Fruit fly (Drosophila melanogaster) whole organism, prepupa: ENCODE data around the gene TwdlQ.
A peak's percentile ranks its signal among the peaks of the same experiment; 100 is the strongest.

Experiments used
- Blimp-1 ChIP-seq: fragments of 200-800 bp; sonication (Bioruptor generic); optimal IDR thresholded peaks from 3 replicates; lab custom pipeline; 2017; ENCODE audit warnings: missing biosample characterization, missing genetic modification characterization, mild to moderate bottlenecking, moderate library complexity, missing genetic modification reagents
- CG10631 ChIP-seq: fragments of 200-800 bp; sonication (Bioruptor generic); optimal IDR thresholded peaks from 2 replicates; lab custom pipeline; 2016; ENCODE audit warnings: missing biosample characterization, missing genetic modification characterization
- CG10669 ChIP-seq: fragments of 200-800 bp; sonication (Bioruptor generic); optimal IDR thresholded peaks from 3 replicates; lab custom pipeline; 2018; ENCODE audit warnings: missing biosample characterization, mild to moderate bottlenecking, missing genetic modification characterization, moderate library complexity
- CG11294 ChIP-seq: fragments of 200-800 bp; sonication (Bioruptor generic); IDR thresholded peaks from 2 replicates; pipeline ENCODE4 v1.3.6; 2022; ENCODE audit warnings: missing biosample characterization, missing genetic modification characterization
- CG11762 ChIP-seq: fragments of 200-800 bp; sonication (Bioruptor generic); optimal IDR thresholded peaks from 3 replicates; lab custom pipeline; 2016; ENCODE audit warnings: missing biosample characterization, missing genetic modification characterization; ENCODE audit not compliant: insufficient read depth
- CG1621 ChIP-seq: fragments of 200-800 bp; sonication (Bioruptor generic); optimal IDR thresholded peaks from 3 replicates; lab custom pipeline; 2018; ENCODE audit warnings: missing biosample characterization, mild to moderate bottlenecking, missing genetic modification characterization
- CG16779 ChIP-seq: fragments of 200-800 bp; sonication (Bioruptor generic); optimal IDR thresholded peaks from 3 replicates; lab custom pipeline; 2017; ENCODE audit warnings: missing biosample characterization, mild to moderate bottlenecking, missing genetic modification characterization
- CG3032 ChIP-seq: fragments of 200-800 bp; optimal IDR thresholded peaks from 2 replicates; lab custom pipeline; 2019; ENCODE audit warnings: missing biosample characterization, mild to moderate bottlenecking, missing genetic modification characterization, moderate library complexity
- CG31627 ChIP-seq: fragments of 200-800 bp; sonication (Bioruptor generic); optimal IDR thresholded peaks from 3 replicates; lab custom pipeline; 2016; ENCODE audit warnings: missing biosample characterization, missing genetic modification characterization
- CG32006 ChIP-seq: fragments of 200-800 bp; sonication (Bioruptor generic); optimal IDR thresholded peaks from 3 replicates; lab custom pipeline; 2017; ENCODE audit warnings: missing biosample characterization, mild to moderate bottlenecking, missing genetic modification characterization
- CG34406 ChIP-seq: fragments of 200-800 bp; sonication (Bioruptor generic); optimal IDR thresholded peaks from 3 replicates; lab custom pipeline; 2016; ENCODE audit warnings: missing biosample characterization, missing genetic modification characterization
- CG6163 ChIP-seq: fragments of 200-800 bp; sonication (Bioruptor generic); IDR thresholded peaks from 3 replicates; pipeline ENCODE4 v1.3.6; 2022; ENCODE audit warnings: missing biosample characterization, missing genetic modification characterization
- CG6792 ChIP-seq: fragments of 200-800 bp; sonication (Bioruptor generic); optimal IDR thresholded peaks from 3 replicates; lab custom pipeline; 2016; ENCODE audit warnings: missing biosample characterization, missing genetic modification characterization
- CG6808 ChIP-seq: fragments of 200-800 bp; sonication (Bioruptor generic); optimal IDR thresholded peaks from 3 replicates; lab custom pipeline; 2017; ENCODE audit warnings: missing biosample characterization, missing genetic modification characterization, mild to moderate bottlenecking, moderate library complexity, missing genetic modification reagents
- CG6854 ChIP-seq: fragments of 200-800 bp; sonication (Bioruptor generic); optimal IDR thresholded peaks from 2 replicates; lab custom pipeline; 2017; ENCODE audit warnings: missing biosample characterization, mild to moderate bottlenecking, missing genetic modification characterization
- CG7368 ChIP-seq: fragments of 200-800 bp; sonication (Bioruptor generic); optimal IDR thresholded peaks from 3 replicates; lab custom pipeline; 2016; ENCODE audit warnings: missing biosample characterization, missing genetic modification characterization
- CG8319 ChIP-seq: fragments of 200-800 bp; sonication (Bioruptor generic); optimal IDR thresholded peaks from 3 replicates; lab custom pipeline; 2016; ENCODE audit warnings: missing biosample characterization, missing genetic modification characterization
- CG8632 ChIP-seq: fragments of 200-800 bp; sonication (Bioruptor generic); optimal IDR thresholded peaks from 3 replicates; lab custom pipeline; 2016; ENCODE audit warnings: missing biosample characterization, missing genetic modification characterization
- CG9139 ChIP-seq: fragments of 200-800 bp; sonication (Bioruptor generic); optimal IDR thresholded peaks from 3 replicates; lab custom pipeline; 2017; ENCODE audit warnings: missing biosample characterization, mild to moderate bottlenecking, missing genetic modification characterization
- Eip75B ChIP-seq: fragments of 200-800 bp; sonication (Bioruptor generic); optimal IDR thresholded peaks from 3 replicates; lab custom pipeline; 2016; ENCODE audit warnings: missing biosample characterization, missing genetic modification characterization
- Eip78C ChIP-seq: fragments of 200-800 bp; sonication (Bioruptor generic); peaks from one replicate; lab custom pipeline; 2016; ENCODE audit warnings: missing biosample characterization, missing genetic modification characterization
- Eip93F ChIP-seq: fragments of 200-800 bp; sonication (Bioruptor generic); optimal IDR thresholded peaks from 2 replicates; lab custom pipeline; 2016; ENCODE audit warnings: missing biosample characterization, mild to moderate bottlenecking, missing genetic modification characterization
- Ets21C ChIP-seq: fragments of 200-800 bp; sonication (Bioruptor generic); optimal IDR thresholded peaks from 3 replicates; lab custom pipeline; 2016; ENCODE audit warnings: missing biosample characterization, missing genetic modification characterization
- Gug ChIP-seq: fragments of 200-800 bp; sonication (Bioruptor generic); IDR thresholded peaks from 2 replicates; pipeline ENCODE4 v1.3.6; 2022; ENCODE audit warnings: missing biosample characterization, missing genetic modification characterization
- Hr38 ChIP-seq: sonication (Bioruptor generic); optimal IDR thresholded peaks from 2 replicates; lab custom pipeline; 2016; ENCODE audit warnings: missing biosample characterization, missing genetic modification characterization
- Hr39 ChIP-seq: fragments of 200-800 bp; sonication (Bioruptor generic); optimal IDR thresholded peaks from 2 replicates; lab custom pipeline; 2016; ENCODE audit warnings: missing biosample characterization, missing genetic modification characterization
- Hr4 ChIP-seq: fragments of 200-800 bp; sonication (Bioruptor generic); optimal IDR thresholded peaks from 3 replicates; lab custom pipeline; 2016; ENCODE audit warnings: missing biosample characterization, missing genetic modification characterization
- Lpt ChIP-seq: fragments of 200-800 bp; sonication (Bioruptor generic); optimal IDR thresholded peaks from 3 replicates; lab custom pipeline; 2016; ENCODE audit warnings: missing biosample characterization, missing genetic modification characterization
- Met ChIP-seq: fragments of 200-800 bp; sonication (Bioruptor generic); optimal IDR thresholded peaks from 3 replicates; lab custom pipeline; 2016; ENCODE audit warnings: missing biosample characterization, missing genetic modification characterization
- Smox ChIP-seq: fragments of 200-800 bp; sonication (Bioruptor generic); optimal IDR thresholded peaks from 3 replicates; lab custom pipeline; 2016; ENCODE audit warnings: missing biosample characterization, missing genetic modification characterization
- Sox102F ChIP-seq: fragments of 200-800 bp; sonication (Bioruptor generic); optimal IDR thresholded peaks from 2 replicates; lab custom pipeline; 2016; ENCODE audit warnings: missing biosample characterization, mild to moderate bottlenecking, missing genetic modification characterization
- Sox14 ChIP-seq: fragments of 200-800 bp; sonication (Bioruptor generic); optimal IDR thresholded peaks from 3 replicates; lab custom pipeline; 2016; ENCODE audit warnings: missing biosample characterization, missing genetic modification characterization
- Sox15 ChIP-seq: fragments of 200-800 bp; sonication (Bioruptor generic); optimal IDR thresholded peaks from 3 replicates; lab custom pipeline; 2016; ENCODE audit warnings: missing biosample characterization, missing genetic modification characterization
- achi ChIP-seq: fragments of 200-800 bp; sonication (Bioruptor generic); optimal IDR thresholded peaks from 3 replicates; lab custom pipeline; 2016; ENCODE audit warnings: missing biosample characterization, missing genetic modification characterization
- acj6 ChIP-seq: fragments of 200-800 bp; sonication (Bioruptor generic); optimal IDR thresholded peaks from 3 replicates; lab custom pipeline; 2016; ENCODE audit warnings: missing biosample characterization, missing genetic modification characterization
- dac ChIP-seq: fragments of 200-800 bp; sonication (Bioruptor generic); optimal IDR thresholded peaks from 2 replicates; lab custom pipeline; 2017; ENCODE audit warnings: missing biosample characterization, mild to moderate bottlenecking, missing genetic modification characterization
- eg ChIP-seq: fragments of 200-800 bp; sonication (Bioruptor generic); IDR thresholded peaks from 3 replicates; pipeline ENCODE4 v1.3.6; 2022; ENCODE audit warnings: missing biosample characterization, missing genetic modification characterization
- esn ChIP-seq: fragments of 200-800 bp; sonication (Bioruptor generic); optimal IDR thresholded peaks from 2 replicates; lab custom pipeline; 2016; ENCODE audit warnings: missing biosample characterization, mild to moderate bottlenecking, missing genetic modification characterization, moderate library complexity
- fd59A ChIP-seq: fragments of 200-800 bp; sonication (Bioruptor generic); optimal IDR thresholded peaks from 2 replicates; lab custom pipeline; 2017; ENCODE audit warnings: missing biosample characterization, mild to moderate bottlenecking, missing genetic modification characterization, missing genetic modification reagents
- fd85E ChIP-seq: fragments of 200-800 bp; sonication (Bioruptor generic); optimal IDR thresholded peaks from 3 replicates; lab custom pipeline; 2016; ENCODE audit warnings: missing biosample characterization, missing genetic modification characterization
- fkh ChIP-seq: fragments of 200-800 bp; sonication (Bioruptor generic); optimal IDR thresholded peaks from 3 replicates; lab custom pipeline; 2017; ENCODE audit warnings: missing biosample characterization, mild to moderate bottlenecking, missing genetic modification characterization, moderate library complexity
- lz ChIP-seq: fragments of 200-800 bp; sonication (Bioruptor generic); optimal IDR thresholded peaks from 3 replicates; lab custom pipeline; 2016; ENCODE audit warnings: missing biosample characterization, missing genetic modification characterization
- net ChIP-seq: fragments of 200-800 bp; sonication (Bioruptor generic); optimal IDR thresholded peaks from 3 replicates; lab custom pipeline; 2016; ENCODE audit warnings: missing biosample characterization, missing genetic modification characterization
- pdm3 ChIP-seq: fragments of 200-800 bp; sonication (Bioruptor generic); optimal IDR thresholded peaks from 3 replicates; lab custom pipeline; 2016; ENCODE audit warnings: missing biosample characterization, missing genetic modification characterization
- salr ChIP-seq, 2 experiments: fragments of 200-800 bp; sonication (Bioruptor generic); optimal IDR thresholded peaks; 3 replicates each; lab custom pipeline; 2016 to 2018; ENCODE audit warnings: missing biosample characterization in 2 of 2, missing genetic modification characterization in 2 of 2, mild to moderate bottlenecking in 1 of 2
- spab ChIP-seq: fragments of 200-800 bp; sonication (Bioruptor generic); optimal IDR thresholded peaks from 2 replicates; lab custom pipeline; 2017; ENCODE audit warnings: missing biosample characterization, mild to moderate bottlenecking, missing genetic modification characterization, missing genetic modification reagents
- ss ChIP-seq, 2 experiments: fragments of 200-800 bp; sonication (Bioruptor generic); optimal IDR thresholded peaks; 2 replicates in 1 of 2; 3 replicates in 1 of 2; lab custom pipeline; 2017 to 2018; ENCODE audit warnings: mild to moderate bottlenecking in 2 of 2, missing biosample characterization in 2 of 2, missing genetic modification characterization in 2 of 2, moderate library complexity in 1 of 2
- vri ChIP-seq: fragments of 200-800 bp; sonication (Bioruptor generic); optimal IDR thresholded peaks from 3 replicates; lab custom pipeline; 2016; ENCODE audit warnings: missing biosample characterization, mild to moderate bottlenecking, missing genetic modification characterization

The TwdlQ gene

DNA sequence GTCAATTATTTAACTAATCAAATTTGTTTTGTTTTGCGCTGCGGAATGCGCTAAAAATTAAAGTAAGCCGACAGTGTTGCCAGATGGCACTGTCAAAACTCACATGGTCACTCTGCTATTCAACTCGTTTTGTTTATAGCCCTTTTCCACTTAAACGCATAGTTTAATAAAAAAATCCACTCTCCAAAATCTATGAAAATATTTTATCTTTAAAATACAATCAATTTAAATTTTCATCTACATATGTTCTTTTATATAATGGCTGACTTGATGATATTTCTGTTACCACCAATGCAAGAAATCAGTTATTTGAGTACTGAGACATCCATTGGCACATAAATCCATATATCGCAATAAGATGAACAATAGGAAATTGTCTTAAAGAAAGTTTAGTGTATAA lies 23.9 kb upstream of the TwdlQ start, which contains the start of gene CG6425 (continued):
- TF ChIP-seq CG11762 (GFP tag; lab: Kevin White, UChicago), result no peak
- no peak for TF ChIP-seq CG6792 (GFP tag; lab: Kevin White, UChicago)
- no peak for TF ChIP-seq CG9139 (GFP tag; lab: Kevin White, UChicago)
- TF ChIP-seq CG11294, result no peak
- no peak for TF ChIP-seq Eip93F
- no peak for TF ChIP-seq Ets21C (GFP tag; lab: Kevin White, UChicago)
- peak; percentile 44 for TF ChIP-seq CG3032
- no peak for TF ChIP-seq Hr4
- peak; percentile 30 for TF ChIP-seq Sox14 (GFP tag; lab: Kevin White, UChicago)
- no peak for TF ChIP-seq fd85E (GFP tag; lab: Kevin White, UChicago)
- TF ChIP-seq Eip75B (GFP tag; lab: Kevin White, UChicago), result no peak
- no peak for TF ChIP-seq Sox102F (GFP tag; lab: Kevin White, UChicago)
- TF ChIP-seq CG10669 (GFP tag; lab: Kevin White, UChicago), result no peak
- TF ChIP-seq vri, result no peak
- no peak for TF ChIP-seq Sox15 (GFP tag; lab: Kevin White, UChicago)
- no peak for TF ChIP-seq Lpt (GFP tag; lab: Kevin White, UChicago)
- no peak for TF ChIP-seq net (GFP tag; lab: Kevin White, UChicago)
- peak; percentile 41 for TF ChIP-seq CG32006 (GFP tag; lab: Kevin White, UChicago)
- no peak for TF ChIP-seq Gug (GFP tag; lab: Robert Waterston, UW)

DNA sequence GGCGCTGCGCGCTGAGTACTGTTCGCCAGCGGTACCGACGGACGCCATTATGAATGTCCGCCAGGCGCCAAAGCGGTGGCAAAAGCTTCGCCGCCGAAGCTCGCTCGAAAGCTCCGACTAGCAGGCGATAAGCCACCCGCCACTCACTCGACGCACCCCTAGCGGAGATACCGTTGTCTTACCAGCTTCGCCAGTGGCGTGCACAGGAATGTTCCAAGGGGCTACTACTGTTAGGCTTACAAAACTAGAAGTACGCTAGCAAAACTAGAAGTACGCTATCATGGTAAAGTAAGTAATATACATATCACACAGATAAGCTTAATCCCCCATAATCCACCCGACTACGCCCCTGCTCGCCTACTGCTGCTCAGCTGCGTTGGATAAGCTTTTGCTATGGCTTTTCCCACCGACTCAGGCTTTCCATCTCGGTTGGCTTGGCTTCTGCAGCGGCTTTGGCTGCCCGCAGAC lies 20.8 kb upstream of the TwdlQ start, which contains the start of gene amon:
amon (minus strand) TSS at position 51 of the 468 bp plus-strand sequence.
- TF ChIP-seq fkh (GFP tag; lab: Kevin White, UChicago) (peak; percentile 89), Eip75B (GFP tag; lab: Kevin White, UChicago) (peak; percentile 97), Lpt (GFP tag; lab: Kevin White, UChicago) (peak; percentile 88), ss (GFP tag; optimal IDR thresholded peaks at IDR 0.05; lab: Kevin White, UChicago) (peak; percentile 94 to 95), CG34406 (GFP tag; lab: Kevin White, UChicago) (peak; percentile 92), Hr39 (peak; percentile 96), Sox15 (GFP tag; lab: Kevin White, UChicago) (peak; percentile 94), Eip93F (peak; percentile 68), CG6854 (GFP tag; lab: Kevin White, UChicago) (peak; percentile 90), lz (GFP tag; lab: Kevin White, UChicago) (peak; percentile 96), fd59A (GFP tag; lab: Kevin White, UChicago) (peak; percentile 93), CG6163 (peak; percentile 98), eg (GFP tag; lab: Robert Waterston, UW) (peak; percentile 99), CG3032 (peak; percentile 96), CG10631 (GFP tag; lab: Kevin White, UChicago) (peak; percentile 97), Ets21C (GFP tag; lab: Kevin White, UChicago) (peak; percentile 95), CG8632 (GFP tag; lab: Kevin White, UChicago) (peak; percentile 91), acj6 (GFP tag; lab: Kevin White, UChicago) (peak; percentile 95), CG9139 (GFP tag; lab: Kevin White, UChicago) (peak; percentile 95), net (GFP tag; lab: Kevin White, UChicago) (peak; percentile 95), CG16779 (tag; lab: Kevin White, UChicago) (peak; percentile 96), achi (GFP tag; lab: Kevin White, UChicago) (peak; percentile 94), pdm3 (peak; percentile 96), vri (peak; percentile 90), spab (GFP tag; lab: Kevin White, UChicago) (peak; percentile 96), Smox (GFP tag; lab: Kevin White, UChicago) (peak; percentile 92), Eip78C (GFP tag; lab: Kevin White, UChicago) (peak; percentile 98), Hr4 (peak; percentile 97), CG7368 (GFP tag; lab: Kevin White, UChicago) (peak; percentile 97), Met (GFP tag; lab: Kevin White, UChicago) (peak; percentile 95), Sox102F (GFP tag; lab: Kevin White, UChicago) (peak; percentile 93), Blimp-1 (GFP tag; lab: Kevin White, UChicago) (peak; percentile 78), fd85E (GFP tag; lab: Kevin White, UChicago) (peak; percentile 84), CG8319 (GFP tag; lab: Kevin White, UChicago) (peak; percentile 95), dac (GFP tag; lab: Kevin White, UChicago) (peak; percentile 96), salr (GFP tag; optimal IDR thresholded peaks at IDR 0.05; lab: Kevin White, UChicago) (peak; percentile 86 to 96), CG11294 (peak; percentile 98), CG31627 (GFP tag; lab: Kevin White, UChicago) (peak; percentile 96), CG1621 (tag; lab: Kevin White, UChicago) (peak; percentile 97), Hr38 (GFP tag; lab: Kevin White, UChicago) (peak; percentile 71), esn (GFP tag; lab: Kevin White, UChicago) (peak; percentile 95), CG6808 (peak; percentile 94)
